Worm (Caenorhabditis elegans) whole organism, L3 larva: Measurements from ENCODE around the gene T02H6.1.

Experiments used
- ZK546.5 ChIP-seq: sonication (generic microtip); optimal IDR thresholded peaks from 2 replicates; lab custom pipeline; 2017; ENCODE audit warnings: missing biosample characterization, missing genetic modification characterization
- aly-2 ChIP-seq: fragments of 150-350 bp; optimal IDR thresholded peaks from 2 replicates; lab custom pipeline; 2014; ENCODE audit warnings: missing biosample characterization, missing genetic modification characterization
- ama-1 ChIP-seq: fragments of 150-350 bp; optimal IDR thresholded peaks from 2 replicates; lab custom pipeline; 2018
- ceh-28 ChIP-seq: fragments of 150-350 bp; optimal IDR thresholded peaks from 2 replicates; lab custom pipeline; 2014; ENCODE audit warnings: missing biosample characterization, missing genetic modification reagents, missing genetic modification characterization
- ceh-82 ChIP-seq: fragments of 150-350 bp; optimal IDR thresholded peaks from 2 replicates; lab custom pipeline; 2014; ENCODE audit warnings: missing biosample characterization, missing genetic modification characterization
- daf-12 ChIP-seq: fragments of 150-350 bp; optimal IDR thresholded peaks from 2 replicates; lab custom pipeline; 2014; ENCODE audit warnings: missing biosample characterization, missing genetic modification reagents, missing genetic modification characterization
- egl-5 ChIP-seq: fragments of 150-350 bp; optimal IDR thresholded peaks from 2 replicates; lab custom pipeline; 2017; ENCODE audit warnings: missing biosample characterization, missing genetic modification reagents, missing genetic modification characterization, inconsistent platforms
- elt-1 ChIP-seq: fragments of 150-350 bp; optimal IDR thresholded peaks from 2 replicates; lab custom pipeline; 2014; ENCODE audit warnings: missing biosample characterization, missing genetic modification characterization
- elt-3 ChIP-seq, 3 experiments: fragments of 150-350 bp in 1 of 3; sonication (generic microtip) in 2 of 3; optimal IDR thresholded peaks; 2 replicates in 2 of 3; 4 replicates in 1 of 3; lab custom pipeline; 2014 to 2017; ENCODE audit warnings: missing biosample characterization in 3 of 3, missing genetic modification characterization in 3 of 3
- eor-1 ChIP-seq, 2 experiments: fragments of 150-350 bp; optimal IDR thresholded peaks; 2 replicates each; lab custom pipeline; 2014 to 2018; ENCODE audit warnings: missing biosample characterization in 2 of 2, missing genetic modification characterization in 2 of 2
- fkh-10 ChIP-seq: sonication (generic microtip); optimal IDR thresholded peaks from 2 replicates; lab custom pipeline; 2017; ENCODE audit warnings: missing biosample characterization, missing genetic modification reagents, missing genetic modification characterization
- fkh-2 ChIP-seq: fragments of 150-350 bp; optimal IDR thresholded peaks from 2 replicates; lab custom pipeline; 2014; ENCODE audit warnings: missing biosample characterization, missing genetic modification reagents, missing genetic modification characterization
- fos-1 ChIP-seq: fragments of 150-350 bp; optimal IDR thresholded peaks from 2 replicates; lab custom pipeline; 2014; ENCODE audit warnings: missing biosample characterization, missing genetic modification characterization
- hmg-11 ChIP-seq: sonication (generic microtip); optimal IDR thresholded peaks from 2 replicates; lab custom pipeline; 2016; ENCODE audit warnings: missing genetic modification characterization, missing compliant biosample characterization
- lin-15B ChIP-seq: fragments of 150-350 bp; optimal IDR thresholded peaks from 2 replicates; lab custom pipeline; 2014; ENCODE audit warnings: missing biosample characterization, missing genetic modification characterization
- lin-39 ChIP-seq: fragments of 150-350 bp; optimal IDR thresholded peaks from 2 replicates; lab custom pipeline; 2018; ENCODE audit warnings: missing biosample characterization, missing genetic modification reagents, missing genetic modification characterization
- lsy-12 ChIP-seq: sonication (generic microtip); optimal IDR thresholded peaks from 2 replicates; lab custom pipeline; 2016; ENCODE audit warnings: mild to moderate bottlenecking, missing genetic modification characterization, missing compliant biosample characterization
- mml-1 ChIP-seq: fragments of 150-350 bp; sonication (generic microtip); optimal IDR thresholded peaks from 3 replicates; lab custom pipeline; 2014; ENCODE audit warnings: missing biosample characterization, missing genetic modification characterization
- nfya-1 ChIP-seq: sonication (generic microtip); optimal IDR thresholded peaks from 2 replicates; lab custom pipeline; 2017; ENCODE audit warnings: missing genetic modification characterization, mild to moderate bottlenecking, missing compliant biosample characterization, antibody characterized with exemption, moderate library complexity; ENCODE audit not compliant: insufficient read depth
- nhr-11 ChIP-seq: fragments of 150-350 bp; optimal IDR thresholded peaks from 2 replicates; lab custom pipeline; 2014; ENCODE audit warnings: missing biosample characterization, missing genetic modification characterization
- nhr-237 ChIP-seq: fragments of 150-350 bp; optimal IDR thresholded peaks from 2 replicates; lab custom pipeline; 2014; ENCODE audit warnings: missing biosample characterization, missing genetic modification characterization
- nhr-25 ChIP-seq: sonication (generic microtip); optimal IDR thresholded peaks from 2 replicates; lab custom pipeline; 2017; ENCODE audit warnings: missing biosample characterization, missing genetic modification characterization
- nhr-28 ChIP-seq: fragments of 150-350 bp; optimal IDR thresholded peaks from 2 replicates; lab custom pipeline; 2014; ENCODE audit warnings: missing biosample characterization, missing genetic modification characterization
- nhr-43 ChIP-seq: sonication (generic microtip); optimal IDR thresholded peaks from 2 replicates; lab custom pipeline; 2016; ENCODE audit warnings: mild to moderate bottlenecking, missing genetic modification characterization, missing compliant biosample characterization; ENCODE audit not compliant: poor library complexity, severe bottlenecking
- pha-4 ChIP-seq: fragments of 150-350 bp; optimal IDR thresholded peaks from 2 replicates; lab custom pipeline; 2014; ENCODE audit warnings: missing biosample characterization, missing genetic modification reagents, missing genetic modification characterization
- pqm-1 ChIP-seq: fragments of 150-350 bp; optimal IDR thresholded peaks from 2 replicates; lab custom pipeline; 2017; ENCODE audit warnings: missing biosample characterization, missing genetic modification characterization, inconsistent platforms
- sea-2 ChIP-seq: fragments of 150-350 bp; sonication (generic microtip); optimal IDR thresholded peaks from 4 replicates; lab custom pipeline; 2014; ENCODE audit warnings: missing biosample characterization, missing genetic modification reagents, missing genetic modification characterization
- skn-1 ChIP-seq: fragments of 150-350 bp; optimal IDR thresholded peaks from 2 replicates; lab custom pipeline; 2014; ENCODE audit warnings: missing biosample characterization, missing genetic modification characterization
- snpc-4 ChIP-seq: fragments of 150-350 bp; optimal IDR thresholded peaks from 2 replicates; lab custom pipeline; 2014; ENCODE audit warnings: missing biosample characterization, missing genetic modification characterization
- unc-62 ChIP-seq: fragments of 150-350 bp; sonication (generic microtip); optimal IDR thresholded peaks from 4 replicates; lab custom pipeline; 2014; ENCODE audit warnings: missing biosample characterization, missing genetic modification reagents, missing genetic modification characterization
- zag-1 ChIP-seq: fragments of 150-350 bp; optimal IDR thresholded peaks from 2 replicates; lab custom pipeline; 2014; ENCODE audit warnings: missing biosample characterization, missing genetic modification characterization
- ztf-11 ChIP-seq: fragments of 150-350 bp; optimal IDR thresholded peaks from 2 replicates; lab custom pipeline; 2014; ENCODE audit warnings: missing biosample characterization, missing genetic modification characterization

Gene T02H6.1

ce11 chrII:753469-753868, 44.3 kb downstream of the T02H6.1 start:
- no peak for TF ChIP-seq ztf-11 (tag; lab: Kevin White, UChicago)
- TF ChIP-seq nhr-237 (tag; lab: Kevin White, UChicago), result no peak
- no peak for TF ChIP-seq fkh-2 (tag; lab: Kevin White, UChicago)
- TF ChIP-seq lsy-12 (tag; lab: Kevin White, UChicago), result no peak
- no peak for TF ChIP-seq skn-1 (tag; lab: Kevin White, UChicago)
- no peak for TF ChIP-seq sea-2 (GFP tag; lab: Kevin White, UChicago)
- TF ChIP-seq ZK546.5 (tag; lab: Kevin White, UChicago), result no peak
- TF ChIP-seq daf-12, result no peak

ce11 chrII:754971-755370, 45.8 kb downstream of the T02H6.1 start:
- TF ChIP-seq nfya-1 (tag; lab: Kevin White, UChicago), result no peak
- no peak for TF ChIP-seq nhr-25 (tag; lab: Kevin White, UChicago)
- no peak for TF ChIP-seq nhr-11
- TF ChIP-seq sea-2 (GFP tag; lab: Kevin White, UChicago), result no peak
- TF ChIP-seq lin-39 (tag; lab: Kevin White, UChicago), result no peak
- TF ChIP-seq fos-1 (tag; lab: Kevin White, UChicago), result no peak
- no peak for TF ChIP-seq ama-1 (lab: Kevin White, UChicago)
- TF ChIP-seq ceh-82 (tag; lab: Kevin White, UChicago), result no peak
- no peak for TF ChIP-seq lsy-12 (tag; lab: Kevin White, UChicago)
- no peak for TF ChIP-seq elt-3 (tag; optimal IDR thresholded peaks at IDR 0.05; lab: Kevin White, UChicago)
- no peak for TF ChIP-seq eor-1 (tag; optimal IDR thresholded peaks at IDR 0.05; lab: Kevin White, UChicago)
- TF ChIP-seq elt-1 (tag; lab: Kevin White, UChicago), result no peak
- TF ChIP-seq ceh-28 (tag; lab: Kevin White, UChicago), result no peak
- no peak for TF ChIP-seq nhr-28
- TF ChIP-seq, all 47 proteins: peak for 0

ce11 chrII:756161-756560, 47.0 kb downstream of the T02H6.1 start:
- peak; percentile 85 for TF ChIP-seq ceh-28 (tag; lab: Kevin White, UChicago)
- no peak for TF ChIP-seq unc-62 (GFP tag; lab: Kevin White, UChicago)
- no peak for TF ChIP-seq nhr-25 (tag; lab: Kevin White, UChicago)

- TF ChIP-seq nhr-28, result no peak
- TF ChIP-seq ama-1 (lab: Kevin White, UChicago), result no peak
- TF ChIP-seq unc-62 (GFP tag; lab: Kevin White, UChicago), result no peak
- TF ChIP-seq lin-39 (tag; lab: Kevin White, UChicago), result no peak
- no peak for TF ChIP-seq mml-1 (tag; lab: Kevin White, UChicago)
- no peak for TF ChIP-seq sea-2 (GFP tag; lab: Kevin White, UChicago)
- no peak for TF ChIP-seq ZK546.5 (tag; lab: Kevin White, UChicago)
Measured at ce11 chrII:757224-757623, 48.0 kb downstream of the T02H6.1 start.

ce11 chrII:759788-760187, 50.6 kb downstream of the T02H6.1 start:
- TF ChIP-seq nhr-43 (tag; lab: Kevin White, UChicago), result no peak
- peak; percentile 21 for TF ChIP-seq egl-5 (tag; lab: Kevin White, UChicago)
- no peak for TF ChIP-seq eor-1 (tag; optimal IDR thresholded peaks at IDR 0.05; lab: Kevin White, UChicago)
- no peak for TF ChIP-seq unc-62 (GFP tag; lab: Kevin White, UChicago)
- no peak for TF ChIP-seq zag-1 (tag; lab: Kevin White, UChicago)
- no peak for TF ChIP-seq ama-1 (lab: Kevin White, UChicago)
- TF ChIP-seq fkh-10 (GFP tag; lab: Kevin White, UChicago), result peak; percentile 77
- no peak for TF ChIP-seq ceh-28 (tag; lab: Kevin White, UChicago)
- no peak for TF ChIP-seq nhr-237 (tag; lab: Kevin White, UChicago)
- peak; percentile 74 for TF ChIP-seq nfya-1 (tag; lab: Kevin White, UChicago)
- TF ChIP-seq pqm-1 (tag; lab: Kevin White, UChicago), result no peak
- TF ChIP-seq fkh-2 (tag; lab: Kevin White, UChicago), result no peak
- peak; percentile 26 for TF ChIP-seq lin-15B (tag; lab: Kevin White, UChicago)
- TF ChIP-seq aly-2 (tag; lab: Kevin White, UChicago), result no peak
- TF ChIP-seq elt-3 (tag; optimal IDR thresholded peaks at IDR 0.05; lab: Kevin White, UChicago), result no peak
- TF ChIP-seq lin-39 (tag; lab: Kevin White, UChicago), result peak; percentile 82
- TF ChIP-seq daf-12, result no peak
- no peak for TF ChIP-seq elt-1 (tag; lab: Kevin White, UChicago)
- TF ChIP-seq pha-4 (tag; lab: Kevin White, UChicago), result no peak
- peak; percentile 1 for TF ChIP-seq snpc-4 (tag; lab: Kevin White, UChicago)
- no peak for TF ChIP-seq nhr-25 (tag; lab: Kevin White, UChicago)
- TF ChIP-seq nhr-28, result no peak
- peak; percentile 17 for TF ChIP-seq hmg-11 (tag; lab: Kevin White, UChicago)
